Worm (Caenorhabditis elegans): ENCODE results near the gene inx-9.

- TF ChIP-seq ztf-29 (GFP tag; IDR thresholded peaks at IDR 0.05) = no peak
- TF ChIP-seq ref-1 (GFP tag; conservative IDR thresholded peaks at IDR 0.05) = no peak
- no peak for TF ChIP-seq ztf-23 (GFP tag; IDR thresholded peaks at IDR 0.05)
- TF ChIP-seq flt-1 (GFP tag; IDR thresholded peaks at IDR 0.05) = no peak
- no peak for TF ChIP-seq klf-2 (GFP tag; conservative IDR thresholded peaks at IDR 0.05)
- no peak for TF ChIP-seq cog-1 (tag; optimal IDR thresholded peaks at IDR 0.05)
- no peak for TF ChIP-seq med-1 (GFP tag; optimal IDR thresholded peaks at IDR 0.05; ENCODE audit: insufficient read depth)
- TF ChIP-seq T22C8.4 (GFP tag; IDR thresholded peaks at IDR 0.05) = no peak
These were observed 44.4 kb upstream of the inx-9 start, which contains the start of gene F58B3.4 for ce11 chrIV:11631750-11632149.
